Fruit fly (Drosophila melanogaster) whole organism, wandering third instar larva: ENCODE data around the gene Kdsr.

Source experiments
- Abd-B ChIP-seq: fragments of >200 bp; optimal IDR thresholded peaks from 2 replicates; lab custom pipeline; 2017; ENCODE audit warnings: missing biosample characterization, missing genetic modification characterization
- CG32264 ChIP-seq: fragments of 200-800 bp; sonication (Bioruptor generic); optimal IDR thresholded peaks from 2 replicates; lab custom pipeline; 2016; ENCODE audit warnings: missing biosample characterization, missing genetic modification characterization
- CG9705 ChIP-seq: fragments of 200-800 bp; sonication (Bioruptor generic); optimal IDR thresholded peaks from 2 replicates; lab custom pipeline; 2018; ENCODE audit warnings: missing biosample characterization, mild to moderate bottlenecking, missing genetic modification characterization
- CrebA ChIP-seq: fragments of 200-800 bp; sonication (Bioruptor generic); optimal IDR thresholded peaks from 2 replicates; lab custom pipeline; 2016; ENCODE audit warnings: missing biosample characterization, mild to moderate bottlenecking, missing genetic modification characterization, borderline replicate concordance
- Dfd ChIP-seq: fragments of >200 bp; optimal IDR thresholded peaks from 2 replicates; lab custom pipeline; 2017; ENCODE audit warnings: missing biosample characterization, missing genetic modification characterization
- Dif ChIP-seq: fragments of 200-275, 200-300 bp; sonication (Bioruptor generic); optimal IDR thresholded peaks from 2 replicates; lab custom pipeline; 2018; ENCODE audit warnings: missing biosample characterization, missing genetic modification characterization; ENCODE audit not compliant: partially characterized antibody
- GATAd ChIP-seq: sonication (Bioruptor generic); optimal IDR thresholded peaks from 2 replicates; lab custom pipeline; 2016; ENCODE audit warnings: missing biosample characterization, missing genetic modification characterization
- HLH106 ChIP-seq: fragments of 200-800 bp; optimal IDR thresholded peaks from 3 replicates; lab custom pipeline; 2019; ENCODE audit warnings: missing biosample characterization, mild to moderate bottlenecking, missing genetic modification characterization, moderate library complexity
- Hnf4 ChIP-seq: fragments of 200-800 bp; sonication (Bioruptor generic); optimal IDR thresholded peaks from 2 replicates; lab custom pipeline; 2016; ENCODE audit warnings: missing biosample characterization, mild to moderate bottlenecking, missing genetic modification characterization
- Hr78 ChIP-seq: fragments of >200 bp; optimal IDR thresholded peaks from 2 replicates; lab custom pipeline; 2017; ENCODE audit warnings: missing biosample characterization, missing genetic modification characterization
- Hr83 ChIP-seq: fragments of 200-300 bp; sonication (Bioruptor generic); optimal IDR thresholded peaks from 2 replicates; lab custom pipeline; 2016; ENCODE audit warnings: missing biosample characterization, mild to moderate bottlenecking, missing genetic modification characterization, moderate library complexity; ENCODE audit not compliant: poor library complexity, severe bottlenecking
- Jra ChIP-seq: sonication (Bioruptor generic); optimal IDR thresholded peaks from 2 replicates; lab custom pipeline; 2016; ENCODE audit warnings: missing biosample characterization, missing genetic modification characterization
- Mio ChIP-seq: sonication (Bioruptor generic); optimal IDR thresholded peaks from 2 replicates; lab custom pipeline; 2016; ENCODE audit warnings: missing biosample characterization, missing genetic modification characterization
- Myc ChIP-seq: fragments of >200 bp; optimal IDR thresholded peaks from 2 replicates; lab custom pipeline; 2017
- N ChIP-seq: fragments of >200 bp; optimal IDR thresholded peaks from 2 replicates; lab custom pipeline; 2018; ENCODE audit warnings: missing biosample characterization, missing external identifiers, missing genetic modification characterization
- OdsH ChIP-seq: fragments of 200-800 bp; sonication (Bioruptor generic); optimal IDR thresholded peaks from 2 replicates; lab custom pipeline; 2016; ENCODE audit warnings: missing biosample characterization, mild to moderate bottlenecking, missing genetic modification characterization
- Rel ChIP-seq, 2 experiments: fragments of 200-800 bp; sonication (Bioruptor generic) in 1 of 2; optimal IDR thresholded peaks; 2 replicates in 1 of 2; 3 replicates in 1 of 2; lab custom pipeline; 2016 to 2019; ENCODE audit warnings: mild to moderate bottlenecking in 2 of 2, missing biosample characterization in 2 of 2, missing genetic modification characterization in 2 of 2, moderate library complexity in 1 of 2
- Sp1 ChIP-seq: fragments of 200-800 bp; sonication (Bioruptor generic); optimal IDR thresholded peaks from 3 replicates; lab custom pipeline; 2019; ENCODE audit warnings: missing biosample characterization, mild to moderate bottlenecking, missing genetic modification characterization, moderate library complexity
- Vsx2 ChIP-seq: fragments of 200-300, 225-300 bp; sonication (Bioruptor generic); optimal IDR thresholded peaks from 2 replicates; lab custom pipeline; 2018; ENCODE audit warnings: missing biosample characterization, missing genetic modification characterization; ENCODE audit not compliant: partially characterized antibody
- br ChIP-seq: fragments of 200-800 bp; sonication (Bioruptor generic); optimal IDR thresholded peaks from 2 replicates; lab custom pipeline; 2016; ENCODE audit warnings: missing biosample characterization, missing genetic modification characterization
- brk ChIP-seq: fragments of 200-800 bp; sonication (Bioruptor generic); optimal IDR thresholded peaks from 2 replicates; lab custom pipeline; 2016; ENCODE audit warnings: missing biosample characterization, mild to moderate bottlenecking, missing genetic modification characterization
- dl ChIP-seq, 2 experiments: fragments of 175-275, 200-275 bp in 1 of 2; fragments of 200-275 bp in 1 of 2; sonication (Bioruptor generic); optimal IDR thresholded peaks; lab custom pipeline; 2018; ENCODE audit warnings: mild to moderate bottlenecking in 2 of 2, missing biosample characterization in 2 of 2, missing genetic modification characterization in 2 of 2, moderate library complexity in 2 of 2; ENCODE audit not compliant: partially characterized antibody in 2 of 2, insufficient read depth in 1 of 2
- dmrt93B ChIP-seq: fragments of 200-800 bp; sonication (Bioruptor generic); optimal IDR thresholded peaks from 2 replicates; lab custom pipeline; 2018; ENCODE audit warnings: missing biosample characterization, mild to moderate bottlenecking, missing genetic modification characterization
- dsf ChIP-seq: sonication (Bioruptor generic); optimal IDR thresholded peaks from 2 replicates; lab custom pipeline; 2016; ENCODE audit warnings: missing biosample characterization, missing genetic modification characterization, borderline replicate concordance
- ey ChIP-seq: fragments of 200-800 bp; sonication (Bioruptor generic); optimal IDR thresholded peaks from 2 replicates; lab custom pipeline; 2016; ENCODE audit warnings: missing biosample characterization, missing genetic modification characterization
- foxo ChIP-seq, 2 experiments: fragments of 200-800 bp; sonication (Bioruptor generic); optimal IDR thresholded peaks; 2 replicates in 1 of 2; 3 replicates in 1 of 2; lab custom pipeline; 2016 to 2017; ENCODE audit warnings: missing biosample characterization in 2 of 2, missing genetic modification characterization in 2 of 2
- fru ChIP-seq: fragments of 200-800 bp; sonication (Bioruptor generic); optimal IDR thresholded peaks from 3 replicates; lab custom pipeline; 2016; ENCODE audit warnings: missing biosample characterization, mild to moderate bottlenecking, missing genetic modification characterization
- h ChIP-seq: fragments of 200-800 bp; sonication (Bioruptor generic); optimal IDR thresholded peaks from 3 replicates; lab custom pipeline; 2016; ENCODE audit warnings: missing biosample characterization, mild to moderate bottlenecking, missing genetic modification characterization
- jim ChIP-seq: fragments of 175-275, 200-325 bp; sonication (Bioruptor generic); optimal IDR thresholded peaks from 2 replicates; lab custom pipeline; 2016; ENCODE audit warnings: missing biosample characterization, mild to moderate bottlenecking, missing genetic modification characterization
- lola ChIP-seq: fragments of >200 bp; optimal IDR thresholded peaks from 2 replicates; lab custom pipeline; 2017; ENCODE audit warnings: missing biosample characterization, missing genetic modification characterization
- pan ChIP-seq: fragments of >200 bp; optimal IDR thresholded peaks from 2 replicates; lab custom pipeline; 2017
- psq ChIP-seq: fragments of 200-800 bp; sonication (Bioruptor generic); optimal IDR thresholded peaks from 3 replicates; lab custom pipeline; 2017; ENCODE audit warnings: missing biosample characterization, mild to moderate bottlenecking, missing genetic modification characterization, moderate library complexity
- rgr ChIP-seq: fragments of 200-800 bp; sonication (Bioruptor generic); optimal IDR thresholded peaks from 3 replicates; lab custom pipeline; 2016; ENCODE audit warnings: missing biosample characterization, mild to moderate bottlenecking, missing genetic modification characterization
- sage ChIP-seq: fragments of 200-800 bp; sonication (Bioruptor generic); optimal IDR thresholded peaks from 2 replicates; lab custom pipeline; 2016; ENCODE audit warnings: missing biosample characterization, mild to moderate bottlenecking, missing genetic modification characterization
- sv ChIP-seq: fragments of 200-800 bp; sonication (Bioruptor generic); optimal IDR thresholded peaks from 3 replicates; lab custom pipeline; 2016; ENCODE audit warnings: missing biosample characterization, missing genetic modification characterization
- tai ChIP-seq: sonication (Bioruptor generic); optimal IDR thresholded peaks from 2 replicates; lab custom pipeline; 2016; ENCODE audit warnings: missing biosample characterization, missing genetic modification characterization
- usp ChIP-seq: fragments of >200 bp; optimal IDR thresholded peaks from 2 replicates; lab custom pipeline; 2017; ENCODE audit warnings: missing biosample characterization, missing genetic modification characterization
- woc ChIP-seq: sonication (Bioruptor generic); optimal IDR thresholded peaks from 2 replicates; lab custom pipeline; 2016; ENCODE audit warnings: missing biosample characterization, mild to moderate bottlenecking, missing genetic modification characterization

Gene Kdsr

dm6 chr3R:25258628-25259240, 3.6 kb downstream of the Kdsr start, which contains the start of gene CG11857:
Gene CG11857 (plus strand): TSS chr3R:25258898.
- no peak for TF ChIP-seq lola (GFP tag; lab: Kevin White, UChicago)
- peak; percentile 25 for TF ChIP-seq Myc
- TF ChIP-seq Dfd (GFP tag; lab: Kevin White, UChicago) = no peak
- no peak for TF ChIP-seq Dif (GFP tag; lab: Kevin White, UChicago)
- TF ChIP-seq jim (GFP tag; lab: Kevin White, UChicago) = peak; percentile 43
- TF ChIP-seq CrebA = no peak
- no peak for TF ChIP-seq sage (GFP tag; lab: Kevin White, UChicago)
- peak; percentile 94 for TF ChIP-seq GATAd (GFP tag; lab: Kevin White, UChicago)
- TF ChIP-seq br (GFP tag; lab: Kevin White, UChicago) = peak; percentile 96
- TF ChIP-seq HLH106 (tag; lab: Kevin White, UChicago) = peak; percentile 98
- TF ChIP-seq CG32264 (GFP tag; lab: Kevin White, UChicago) = peak; percentile 93
- TF ChIP-seq woc (GFP tag; lab: Kevin White, UChicago) = peak; percentile 97
- TF ChIP-seq Hr83 (GFP tag; lab: Kevin White, UChicago) = peak; percentile 96
- TF ChIP-seq psq (GFP tag; lab: Kevin White, UChicago) = peak; percentile 94
- TF ChIP-seq Sp1 (GFP tag; lab: Kevin White, UChicago) = peak; percentile 96
- TF ChIP-seq sv = peak; percentile 98
- TF ChIP-seq dsf (GFP tag; lab: Kevin White, UChicago) = peak; percentile 94
- TF ChIP-seq fru (GFP tag; lab: Kevin White, UChicago) = peak; percentile 97
- TF ChIP-seq brk (GFP tag; lab: Kevin White, UChicago) = no peak
- TF ChIP-seq usp = no peak
- TF ChIP-seq foxo (GFP tag; optimal IDR thresholded peaks at IDR 0.05; lab: Kevin White, UChicago) = peak; percentile 89 to 98
- TF ChIP-seq dmrt93B = peak; percentile 96
- peak; percentile 40 for TF ChIP-seq Rel (GFP tag; optimal IDR thresholded peaks at IDR 0.05; lab: Kevin White, UChicago)
- TF ChIP-seq Rel (tag; optimal IDR thresholded peaks at IDR 0.05; lab: Kevin White, UChicago) = peak; percentile 82
- peak; percentile 99 for TF ChIP-seq h (GFP tag; lab: Kevin White, UChicago)
- no peak for TF ChIP-seq pan (lab: Kevin White, UChicago)
- TF ChIP-seq Abd-B = no peak
- TF ChIP-seq ey (GFP tag; lab: Kevin White, UChicago) = peak; percentile 97
- TF ChIP-seq dl (GFP tag; optimal IDR thresholded peaks at IDR 0.05; lab: Kevin White, UChicago; ENCODE audit: insufficient read depth in 1 of 2, partially characterized antibody in 2 of 2) = no peak
- peak; percentile 98 for TF ChIP-seq Jra
- TF ChIP-seq tai (GFP tag; lab: Kevin White, UChicago) = no peak
- TF ChIP-seq rgr (GFP tag; lab: Kevin White, UChicago) = peak; percentile 98
- peak; percentile 99 for TF ChIP-seq Hnf4
- TF ChIP-seq Mio (GFP tag; lab: Kevin White, UChicago) = peak; percentile 79
- TF ChIP-seq OdsH (GFP tag; lab: Kevin White, UChicago) = peak; percentile 96
- no peak for TF ChIP-seq N (GFP tag; lab: Kevin White, UChicago)
- TF ChIP-seq CG9705 (GFP tag; lab: Kevin White, UChicago) = peak; percentile 95
- no peak for TF ChIP-seq Vsx2 (GFP tag; lab: Kevin White, UChicago)
- no peak for TF ChIP-seq Hr78 (GFP tag; lab: Kevin White, UChicago)
